Worm (Caenorhabditis elegans) whole organism, late embryonic: ENCODE data around the gene F48E3.9.

ENCODE experiments used
- C08G9.2 ChIP-seq: sonication (generic microtip); optimal IDR thresholded peaks from 2 replicates; lab custom pipeline; 2016; ENCODE audit warnings: mild to moderate bottlenecking, missing genetic modification characterization, moderate library complexity, missing compliant biosample characterization
- C38D4.7 ChIP-seq: fragments of 200-800 bp; sonication (Bioruptor generic); optimal IDR thresholded peaks from 2 replicates; lab custom pipeline; 2018; ENCODE audit warnings: mild to moderate bottlenecking, missing genetic modification characterization, moderate library complexity, missing compliant biosample characterization
- F13H6.1 ChIP-seq: sonication (generic microtip); optimal IDR thresholded peaks from 2 replicates; lab custom pipeline; 2016; ENCODE audit warnings: missing genetic modification characterization, missing compliant biosample characterization
- K09A11.1 ChIP-seq: sonication (generic microtip); optimal IDR thresholded peaks from 2 replicates; lab custom pipeline; 2017; ENCODE audit warnings: antibody characterized with exemption, mild to moderate bottlenecking, missing genetic modification characterization, missing compliant biosample characterization; ENCODE audit not compliant: insufficient read depth
- T23F11.4 ChIP-seq: fragments of 200-800 bp; sonication (Bioruptor generic); optimal IDR thresholded peaks from 2 replicates; lab custom pipeline; 2018; ENCODE audit warnings: mild to moderate bottlenecking, missing genetic modification characterization, missing compliant biosample characterization
- Y22D7AL.16 ChIP-seq: sonication (generic microtip); optimal IDR thresholded peaks from 2 replicates; lab custom pipeline; 2016; ENCODE audit warnings: missing genetic modification characterization, missing compliant biosample characterization
- ceh-14 ChIP-seq: sonication (generic microtip); optimal IDR thresholded peaks from 2 replicates; lab custom pipeline; 2016; ENCODE audit warnings: missing genotype, missing genetic modification characterization, missing compliant biosample characterization
- ceh-18 ChIP-seq: sonication (generic microtip); optimal IDR thresholded peaks from 2 replicates; lab custom pipeline; 2016; ENCODE audit warnings: missing genetic modification characterization, missing compliant biosample characterization
- ceh-22 ChIP-seq: sonication (generic microtip); optimal IDR thresholded peaks from 2 replicates; lab custom pipeline; 2017; ENCODE audit warnings: missing biosample characterization, missing genetic modification characterization
- ceh-24 ChIP-seq: sonication (generic microtip); optimal IDR thresholded peaks from 2 replicates; lab custom pipeline; 2016; ENCODE audit warnings: mild to moderate bottlenecking, missing genetic modification characterization, missing compliant biosample characterization
- ceh-30 ChIP-seq: fragments of 150-350 bp; optimal IDR thresholded peaks from 2 replicates; lab custom pipeline; 2014; ENCODE audit warnings: missing biosample characterization, missing genetic modification characterization
- ceh-31 ChIP-seq: sonication (generic microtip); optimal IDR thresholded peaks from 2 replicates; lab custom pipeline; 2016; ENCODE audit warnings: missing genetic modification characterization, missing compliant biosample characterization
- ceh-45 ChIP-seq: fragments of 200-800 bp; sonication (Bioruptor generic); IDR thresholded peaks from 2 replicates; pipeline ENCODE4 v1.3.6; 2022; ENCODE audit warnings: missing genetic modification reagents, missing genetic modification characterization, missing compliant biosample characterization
- ceh-6 ChIP-seq: fragments of 200-800 bp; sonication (Bioruptor generic); optimal IDR thresholded peaks from 2 replicates; lab custom pipeline; 2018; ENCODE audit warnings: mild to moderate bottlenecking, missing genetic modification characterization, missing compliant biosample characterization
- ceh-9 ChIP-seq: sonication (generic microtip); optimal IDR thresholded peaks from 2 replicates; lab custom pipeline; 2016; ENCODE audit warnings: mild to moderate bottlenecking, missing genetic modification characterization, inconsistent platforms, missing compliant biosample characterization
- dmd-4 ChIP-seq: sonication (generic microtip); optimal IDR thresholded peaks from 2 replicates; lab custom pipeline; 2016; ENCODE audit warnings: borderline replicate concordance, missing genetic modification characterization, missing compliant biosample characterization
- dve-1 ChIP-seq: sonication (generic microtip); optimal IDR thresholded peaks from 2 replicates; lab custom pipeline; 2017; ENCODE audit warnings: antibody characterized with exemption, mild to moderate bottlenecking, missing genetic modification characterization, missing compliant biosample characterization
- elt-4 ChIP-seq: sonication (generic microtip); optimal IDR thresholded peaks from 2 replicates; lab custom pipeline; 2016; ENCODE audit warnings: missing genetic modification characterization, missing compliant biosample characterization
- ets-4 ChIP-seq: sonication (generic microtip); optimal IDR thresholded peaks from 2 replicates; lab custom pipeline; 2016; ENCODE audit warnings: missing genetic modification characterization, missing compliant biosample characterization
- fax-1 ChIP-seq: sonication (generic microtip); optimal IDR thresholded peaks from 2 replicates; lab custom pipeline; 2016; ENCODE audit warnings: missing genotype, missing genetic modification characterization, missing compliant biosample characterization
- fkh-6 ChIP-seq: sonication (generic microtip); optimal IDR thresholded peaks from 2 replicates; lab custom pipeline; 2016; ENCODE audit warnings: missing genetic modification characterization, missing compliant biosample characterization
- hlh-15 ChIP-seq: sonication (generic microtip); optimal IDR thresholded peaks from 2 replicates; lab custom pipeline; 2016; ENCODE audit warnings: missing genetic modification characterization, missing compliant biosample characterization
- hlh-30 ChIP-seq: sonication (generic microtip); optimal IDR thresholded peaks from 2 replicates; lab custom pipeline; 2017; ENCODE audit warnings: antibody characterized with exemption, missing genetic modification characterization, missing compliant biosample characterization; ENCODE audit not compliant: insufficient read depth
- hlh-6 ChIP-seq: sonication (generic microtip); optimal IDR thresholded peaks from 2 replicates; lab custom pipeline; 2016; ENCODE audit warnings: missing genotype, missing genetic modification characterization, missing compliant biosample characterization
- hlh-8 ChIP-seq: sonication (generic microtip); optimal IDR thresholded peaks from 2 replicates; lab custom pipeline; 2016; ENCODE audit warnings: missing genotype, missing genetic modification characterization, missing compliant biosample characterization
- madf-2 ChIP-seq: sonication (generic microtip); optimal IDR thresholded peaks from 2 replicates; lab custom pipeline; 2017; ENCODE audit warnings: missing genetic modification characterization, missing compliant biosample characterization
- nfya-1 ChIP-seq: sonication (generic microtip); optimal IDR thresholded peaks from 2 replicates; lab custom pipeline; 2017; ENCODE audit warnings: missing genetic modification characterization, mild to moderate bottlenecking, missing compliant biosample characterization, antibody characterized with exemption, moderate library complexity
- nhr-11 ChIP-seq: fragments of 150-350 bp; optimal IDR thresholded peaks from 2 replicates; lab custom pipeline; 2014; ENCODE audit warnings: missing biosample characterization, missing genetic modification characterization
- npax-4 ChIP-seq: sonication (generic microtip); optimal IDR thresholded peaks from 2 replicates; lab custom pipeline; 2016; ENCODE audit warnings: missing genetic modification characterization, missing compliant biosample characterization
- odd-2 ChIP-seq: sonication (generic microtip); optimal IDR thresholded peaks from 2 replicates; lab custom pipeline; 2017; ENCODE audit warnings: antibody characterized with exemption, mild to moderate bottlenecking, missing genetic modification characterization, missing compliant biosample characterization
- pax-1 ChIP-seq: fragments of 150-350 bp; optimal IDR thresholded peaks from 2 replicates; lab custom pipeline; 2014; ENCODE audit warnings: missing biosample characterization, missing genetic modification characterization
- pha-2 ChIP-seq: sonication (generic microtip); optimal IDR thresholded peaks from 2 replicates; lab custom pipeline; 2017; ENCODE audit warnings: mild to moderate bottlenecking, missing genetic modification characterization, missing compliant biosample characterization
- pqm-1 ChIP-seq: sonication (generic microtip); optimal IDR thresholded peaks from 2 replicates; lab custom pipeline; 2016; ENCODE audit warnings: missing genetic modification characterization, missing compliant biosample characterization
- ref-2 ChIP-seq: sonication (generic microtip); optimal IDR thresholded peaks from 2 replicates; lab custom pipeline; 2016; ENCODE audit warnings: missing genetic modification characterization, missing compliant biosample characterization
- rnt-1 ChIP-seq: sonication (generic microtip); optimal IDR thresholded peaks from 2 replicates; lab custom pipeline; 2016; ENCODE audit warnings: missing genetic modification characterization, missing compliant biosample characterization
- tbx-2 ChIP-seq: sonication (generic microtip); optimal IDR thresholded peaks from 2 replicates; lab custom pipeline; 2016; ENCODE audit warnings: missing genetic modification characterization, missing compliant biosample characterization
- ttx-3 ChIP-seq: sonication (generic microtip); optimal IDR thresholded peaks from 2 replicates; lab custom pipeline; 2016; ENCODE audit warnings: missing genetic modification reagents, missing genetic modification characterization, missing compliant biosample characterization
- unc-3 ChIP-seq, 2 experiments: fragments of 200-800 bp in 1 of 2; sonication (Bioruptor generic) in 1 of 2; sonication (generic microtip) in 1 of 2; conservative IDR thresholded peaks in 1 of 2; optimal IDR thresholded peaks in 1 of 2; 2 replicates each; pipeline versions ENCODE4 v1.3.6 to Lab custom; 2016 to 2022; ENCODE audit warnings: missing compliant biosample characterization in 2 of 2, missing genetic modification characterization in 2 of 2, missing genetic modification reagents in 1 of 2
- unc-55 ChIP-seq: sonication (generic microtip); optimal IDR thresholded peaks from 2 replicates; lab custom pipeline; 2017; ENCODE audit warnings: missing biosample characterization, missing genetic modification reagents, missing genetic modification characterization
- unc-86 ChIP-seq: sonication (generic microtip); optimal IDR thresholded peaks from 2 replicates; lab custom pipeline; 2016; ENCODE audit warnings: missing genetic modification characterization, missing compliant biosample characterization
- zip-5 ChIP-seq: sonication (generic microtip); optimal IDR thresholded peaks from 2 replicates; lab custom pipeline; 2016; ENCODE audit warnings: missing genetic modification characterization, missing compliant biosample characterization

Gene F48E3.9

DNA sequence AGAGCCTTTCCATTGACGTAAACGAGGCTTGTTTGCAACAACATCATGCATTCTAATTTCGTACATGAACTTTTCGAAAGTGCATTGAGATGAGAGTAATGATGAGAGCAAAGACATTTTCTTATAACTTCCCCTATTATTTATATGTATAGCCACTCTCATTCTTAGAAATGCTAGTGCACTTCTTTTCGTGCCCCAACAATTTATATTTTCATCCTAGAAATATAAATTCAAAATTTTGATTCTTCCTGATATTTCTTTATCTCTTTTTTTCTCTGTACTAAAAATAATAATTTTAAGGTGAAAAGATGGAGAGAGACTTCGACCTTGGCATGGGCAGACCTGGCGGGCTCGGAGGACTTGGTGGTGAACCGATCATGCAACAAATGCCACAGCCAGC, 1.9 kb upstream of the F48E3.9 start, which contains the start of gene mek-1:
Gene mek-1 (plus strand): TSS at position 301 of the 400 bp plus-strand sequence.
- TF ChIP-seq ceh-45 (no peak), tbx-2 (tag; lab: Kevin White, UChicago) (no peak)

- TF ChIP-seq C08G9.2 (tag; lab: Kevin White, UChicago) (peak; percentile 15), ceh-31 (peak; percentile 54), ceh-30 (tag; lab: Kevin White, UChicago) (no peak), fkh-6 (no peak), ref-2 (tag; lab: Kevin White, UChicago) (peak; percentile 22), ceh-22 (tag; lab: Kevin White, UChicago) (no peak), tbx-2 (tag; lab: Kevin White, UChicago) (peak; percentile 49), unc-3 (GFP tag; conservative IDR thresholded peaks at IDR 0.05; lab: Robert Waterston, UW) (no peak), unc-3 (tag; optimal IDR thresholded peaks at IDR 0.05; lab: Kevin White, UChicago) (no peak), pax-1 (no peak), F13H6.1 (tag; lab: Kevin White, UChicago) (no peak), nfya-1 (tag; lab: Kevin White, UChicago) (peak; percentile 10), rnt-1 (tag; lab: Kevin White, UChicago) (peak; percentile 90), hlh-6 (tag; lab: Kevin White, UChicago) (peak; percentile 14)
Observed at ce11 chrX:7485748-7486147, 4.9 kb downstream of the F48E3.9 start, which contains the start of gene gly-12. Gene gly-12 (plus strand): TSS chrX:7485864.

ce11 chrX:7491521-7491920, 10.7 kb downstream of the F48E3.9 start:
- no peak for TF ChIP-seq ceh-14 (tag; lab: Kevin White, UChicago)
- TF ChIP-seq ceh-24 (tag; lab: Kevin White, UChicago): no peak
- TF ChIP-seq elt-4 (tag; lab: Kevin White, UChicago): no peak
- no peak for TF ChIP-seq T23F11.4 (GFP tag; lab: Kevin White, UChicago)
- TF ChIP-seq odd-2: no peak
- TF ChIP-seq ets-4 (tag; lab: Kevin White, UChicago): no peak
- TF ChIP-seq ceh-18: no peak
- no peak for TF ChIP-seq dve-1 (tag; lab: Kevin White, UChicago)
- TF ChIP-seq nhr-11 (tag; lab: Kevin White, UChicago): no peak
- no peak for TF ChIP-seq npax-4 (tag; lab: Kevin White, UChicago)
- no peak for TF ChIP-seq unc-3 (GFP tag; conservative IDR thresholded peaks at IDR 0.05; lab: Robert Waterston, UW)
- TF ChIP-seq unc-3 (tag; optimal IDR thresholded peaks at IDR 0.05; lab: Kevin White, UChicago): no peak
- no peak for TF ChIP-seq ceh-9
- TF ChIP-seq zip-5 (tag; lab: Kevin White, UChicago): no peak

- TF ChIP-seq Y22D7AL.16 (tag; lab: Kevin White, UChicago) (no peak), K09A11.1 (no peak), hlh-15 (tag; lab: Kevin White, UChicago) (no peak), ceh-6 (GFP tag; lab: Kevin White, UChicago) (no peak), C38D4.7 (GFP tag; lab: Kevin White, UChicago) (no peak)
Observed at ce11 chrX:7493020-7493419, 12.2 kb downstream of the F48E3.9 start, which contains the start of gene F48E3.2. Gene F48E3.2 (minus strand): TSS chrX:7493120.

ce11 chrX:7495491-7495890, 14.6 kb downstream of the F48E3.9 start, which contains the start of gene try-14:
Gene try-14 (minus strand): TSS chrX:7495591.
- TF ChIP-seq ceh-9 (no peak), T23F11.4 (GFP tag; lab: Kevin White, UChicago) (no peak), dmd-4 (tag; lab: Kevin White, UChicago) (no peak)

DNA sequence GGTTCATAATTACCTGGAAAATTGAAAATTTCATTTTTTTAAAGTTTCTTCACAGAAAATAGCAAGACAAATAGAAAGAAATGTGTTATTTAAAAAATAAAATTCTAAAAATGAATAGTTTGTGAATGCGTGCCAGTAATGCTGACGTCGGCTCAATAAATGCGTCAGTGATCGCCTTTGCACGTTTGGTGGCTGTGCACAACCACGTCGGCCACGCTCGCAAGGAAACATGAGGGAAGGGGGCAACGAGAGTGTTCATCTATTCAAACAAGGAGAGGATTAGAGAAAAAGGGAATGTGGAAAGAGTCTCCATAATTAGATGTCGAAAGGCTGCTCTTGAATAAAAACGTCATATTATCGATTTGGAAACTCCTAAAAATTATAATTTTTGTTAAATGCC, 20.1 kb downstream of the F48E3.9 start, which contains the start of gene uggt-1:
Gene uggt-1 (minus strand): TSS at position 13 of the 400 bp plus-strand sequence.
- TF ChIP-seq madf-2 (tag; lab: Kevin White, UChicago): peak; percentile 0
- peak; percentile 87 for TF ChIP-seq ceh-31
- TF ChIP-seq dmd-4 (tag; lab: Kevin White, UChicago): no peak
- peak; percentile 42 for TF ChIP-seq ceh-30 (tag; lab: Kevin White, UChicago)
- TF ChIP-seq hlh-15 (tag; lab: Kevin White, UChicago): no peak
- no peak for TF ChIP-seq npax-4 (tag; lab: Kevin White, UChicago)
- peak; percentile 61 for TF ChIP-seq unc-86 (tag; lab: Kevin White, UChicago)
- TF ChIP-seq unc-55 (GFP tag; lab: Kevin White, UChicago): no peak
- TF ChIP-seq hlh-8 (tag; lab: Kevin White, UChicago): no peak
- TF ChIP-seq ceh-18: peak; percentile 70
- TF ChIP-seq nfya-1 (tag; lab: Kevin White, UChicago): peak; percentile 86
- peak; percentile 25 for TF ChIP-seq fax-1 (tag; lab: Kevin White, UChicago)
- peak; percentile 52 for TF ChIP-seq T23F11.4 (GFP tag; lab: Kevin White, UChicago)
- TF ChIP-seq pha-2 (tag; lab: Kevin White, UChicago): no peak
- no peak for TF ChIP-seq pqm-1 (tag; lab: Kevin White, UChicago)
- peak; percentile 54 for TF ChIP-seq rnt-1 (tag; lab: Kevin White, UChicago)
- peak; percentile 78 for TF ChIP-seq hlh-30 (tag; lab: Kevin White, UChicago)
- TF ChIP-seq odd-2: no peak
- TF ChIP-seq ttx-3 (tag; lab: Kevin White, UChicago): peak; percentile 41
